Worm (Caenorhabditis elegans): Measurements from ENCODE around the gene gcy-34.

The gcy-34 gene

DNA sequence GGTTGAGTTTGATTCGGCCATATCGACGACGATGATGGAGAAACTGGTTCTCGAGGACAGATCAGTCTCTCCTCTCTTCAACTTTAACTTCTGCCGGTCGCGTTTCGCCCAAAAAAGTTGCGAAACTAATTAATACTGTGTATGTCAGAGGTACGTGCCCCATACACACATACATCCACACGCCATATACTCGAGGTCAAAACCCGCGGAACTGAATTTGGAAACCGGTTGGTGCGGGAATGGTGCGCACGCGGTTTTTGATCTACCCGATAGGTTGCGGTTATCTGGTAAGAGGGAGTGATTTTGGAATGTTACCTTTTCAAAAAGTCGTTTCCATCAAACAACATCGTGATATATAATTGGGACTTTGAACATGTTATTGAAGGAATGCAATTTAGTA lies 5.5 kb downstream of the gcy-34 start, which contains the start of gene ifbp-1 (continued):
- TF ChIP-seq dmd-4 (tag; optimal IDR thresholded peaks at IDR 0.05) (no peak), egl-27 (tag; optimal IDR thresholded peaks at IDR 0.05) (peak; percentile 89), unc-55 (GFP tag; optimal IDR thresholded peaks at IDR 0.05) (no peak), nhr-11 (tag; optimal IDR thresholded peaks at IDR 0.05) (no peak), Y55F3AM.14 (GFP tag; optimal IDR thresholded peaks at IDR 0.05) (peak; percentile 0)

DNA sequence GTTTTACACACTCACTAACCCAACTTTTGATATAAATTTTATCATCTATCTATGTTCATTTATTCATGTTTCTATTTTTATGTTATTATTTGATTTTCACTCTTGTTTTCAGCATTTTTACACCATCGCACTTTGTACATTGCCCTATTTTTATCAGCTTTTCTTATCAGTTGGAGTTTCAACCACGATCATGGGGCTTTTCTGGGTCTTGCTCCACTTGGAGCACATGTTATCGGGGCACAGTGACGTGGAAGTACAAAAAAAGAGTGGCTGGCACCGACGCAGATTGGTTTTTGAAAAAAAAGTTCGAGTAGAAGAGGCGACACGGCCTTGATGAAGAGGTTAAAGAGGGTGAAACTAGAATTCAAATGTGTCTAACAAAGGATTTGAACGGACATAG lies 8.6 kb downstream of the gcy-34 start:
- no peak for TF ChIP-seq elt-1 (tag; optimal IDR thresholded peaks at IDR 0.05)
- TF ChIP-seq sma-9 (GFP tag; optimal IDR thresholded peaks at IDR 0.05), result peak; percentile 51
- TF ChIP-seq sma-9 (tag; optimal IDR thresholded peaks at IDR 0.05), result no peak
- TF ChIP-seq sma-3 (GFP tag; optimal IDR thresholded peaks at IDR 0.05), result no peak
- no peak for TF ChIP-seq peb-1 (tag; optimal IDR thresholded peaks at IDR 0.05)
- TF ChIP-seq gmeb-1 (tag; optimal IDR thresholded peaks at IDR 0.05), result peak; percentile 27
- TF ChIP-seq ceh-16 (tag; optimal IDR thresholded peaks at IDR 0.05), result no peak
- TF ChIP-seq lin-39 (tag; optimal IDR thresholded peaks at IDR 0.05), result no peak
- peak; percentile 55 for TF ChIP-seq fos-1 (tag; optimal IDR thresholded peaks at IDR 0.05)
- TF ChIP-seq blmp-1 (tag; optimal IDR thresholded peaks at IDR 0.05; ENCODE audit: insufficient read depth), result no peak
- no peak for TF ChIP-seq nhr-77 (tag; optimal IDR thresholded peaks at IDR 0.05)
- no peak for TF ChIP-seq mbf-1 (tag; optimal IDR thresholded peaks at IDR 0.05)
- TF ChIP-seq crh-2 (tag; optimal IDR thresholded peaks at IDR 0.05), result peak; percentile 85
- TF ChIP-seq F13H6.1 (tag; optimal IDR thresholded peaks at IDR 0.05), result peak; percentile 25
- no peak for TF ChIP-seq nhr-129 (tag; optimal IDR thresholded peaks at IDR 0.05)
- no peak for TF ChIP-seq sem-4 (tag; optimal IDR thresholded peaks at IDR 0.05)
- TF ChIP-seq lin-11 (tag; optimal IDR thresholded peaks at IDR 0.05), result no peak
- TF ChIP-seq lin-13 (GFP tag; optimal IDR thresholded peaks at IDR 0.05), result no peak
- TF ChIP-seq egl-27 (tag; optimal IDR thresholded peaks at IDR 0.05), result no peak

DNA sequence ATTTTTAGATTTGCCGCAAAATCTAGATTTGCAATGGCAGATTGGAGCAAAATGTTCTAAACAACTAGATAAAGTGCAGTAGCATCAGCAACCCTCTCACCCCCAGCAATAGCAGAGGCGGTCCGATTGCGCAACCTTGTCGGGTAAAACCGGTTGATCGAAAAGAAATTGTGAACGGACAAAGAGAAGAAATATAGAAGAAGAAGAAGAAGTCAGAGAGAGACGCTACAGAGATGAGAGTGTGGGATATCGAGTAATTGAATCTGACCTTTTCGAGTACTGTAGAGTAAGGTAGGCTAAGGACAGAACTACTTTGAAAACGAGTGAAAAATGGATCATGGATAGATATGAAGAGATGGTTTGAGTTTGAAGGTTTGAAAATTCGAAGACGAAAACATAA lies 9.8 kb downstream of the gcy-34 start:
- TF ChIP-seq lin-13 (GFP tag; optimal IDR thresholded peaks at IDR 0.05) (peak; percentile 7), ceh-16 (tag; optimal IDR thresholded peaks at IDR 0.05) (peak; percentile 68), blmp-1 (tag; optimal IDR thresholded peaks at IDR 0.05; ENCODE audit: insufficient read depth) (peak; percentile 22), fos-1 (tag; optimal IDR thresholded peaks at IDR 0.05) (peak; percentile 24), F13H6.1 (tag; optimal IDR thresholded peaks at IDR 0.05) (peak; percentile 62), egl-27 (tag; optimal IDR thresholded peaks at IDR 0.05) (peak; percentile 59), lsy-2 (tag; optimal IDR thresholded peaks at IDR 0.05) (peak in 1 of 2 experiments; percentile 15), ztf-11 (tag; optimal IDR thresholded peaks at IDR 0.05) (no peak), nhr-129 (tag; optimal IDR thresholded peaks at IDR 0.05) (peak; percentile 13), peb-1 (tag; optimal IDR thresholded peaks at IDR 0.05) (no peak), nhr-25 (tag; optimal IDR thresholded peaks at IDR 0.05) (peak; percentile 79), nhr-12 (tag; optimal IDR thresholded peaks at IDR 0.05) (no peak), alr-1 (tag; optimal IDR thresholded peaks at IDR 0.05) (no peak), sma-3 (GFP tag; optimal IDR thresholded peaks at IDR 0.05) (peak; percentile 17), nhr-11 (tag; optimal IDR thresholded peaks at IDR 0.05) (no peak), sma-9 (GFP tag; optimal IDR thresholded peaks at IDR 0.05) (peak; percentile 43), sma-9 (tag; optimal IDR thresholded peaks at IDR 0.05) (no peak)

- TF ChIP-seq sem-4 (tag; optimal IDR thresholded peaks at IDR 0.05) (peak; percentile 45), lin-13 (GFP tag; optimal IDR thresholded peaks at IDR 0.05) (peak; percentile 22), nhr-25 (tag; optimal IDR thresholded peaks at IDR 0.05) (peak; percentile 84), sma-3 (GFP tag; optimal IDR thresholded peaks at IDR 0.05) (peak; percentile 50), lin-39 (tag; optimal IDR thresholded peaks at IDR 0.05) (no peak), C34F6.9 (tag; optimal IDR thresholded peaks at IDR 0.05) (no peak), F13H6.1 (tag; optimal IDR thresholded peaks at IDR 0.05) (peak; percentile 30), egl-27 (tag; optimal IDR thresholded peaks at IDR 0.05) (peak; percentile 62), snpc-4 (tag; optimal IDR thresholded peaks at IDR 0.05) (no peak), unc-55 (GFP tag; optimal IDR thresholded peaks at IDR 0.05) (no peak), blmp-1 (tag; optimal IDR thresholded peaks at IDR 0.05; ENCODE audit: insufficient read depth) (peak; percentile 15), nhr-23 (tag; optimal IDR thresholded peaks at IDR 0.05) (no peak), ceh-82 (tag; optimal IDR thresholded peaks at IDR 0.05) (no peak), ztf-1 (GFP tag; conservative IDR thresholded peaks at IDR 0.05) (no peak), skn-1 (tag; optimal IDR thresholded peaks at IDR 0.05) (no peak), unc-62 (GFP tag; optimal IDR thresholded peaks at IDR 0.05) (no peak), nhr-237 (tag; optimal IDR thresholded peaks at IDR 0.05) (no peak), mbf-1 (tag; optimal IDR thresholded peaks at IDR 0.05) (no peak), crh-2 (tag; optimal IDR thresholded peaks at IDR 0.05) (peak; percentile 58), unc-39 (tag; optimal IDR thresholded peaks at IDR 0.05) (no peak), ztf-11 (tag; optimal IDR thresholded peaks at IDR 0.05) (no peak), sma-9 (GFP tag; optimal IDR thresholded peaks at IDR 0.05) (peak; percentile 62), sma-9 (tag; optimal IDR thresholded peaks at IDR 0.05) (no peak), lsy-2 (tag; optimal IDR thresholded peaks at IDR 0.05) (peak in 1 of 2 experiments; percentile 3), nhr-129 (tag; optimal IDR thresholded peaks at IDR 0.05) (peak; percentile 13), nhr-6 (tag; optimal IDR thresholded peaks at IDR 0.05) (no peak), elt-1 (tag; optimal IDR thresholded peaks at IDR 0.05) (no peak), fos-1 (tag; optimal IDR thresholded peaks at IDR 0.05) (peak; percentile 37), zag-1 (tag; optimal IDR thresholded peaks at IDR 0.05) (no peak), ceh-16 (tag; optimal IDR thresholded peaks at IDR 0.05) (peak; percentile 70), alr-1 (tag; optimal IDR thresholded peaks at IDR 0.05) (no peak), nhr-12 (tag; optimal IDR thresholded peaks at IDR 0.05) (no peak), mab-5 (tag; optimal IDR thresholded peaks at IDR 0.05) (no peak), R02D3.7 (tag; optimal IDR thresholded peaks at IDR 0.05) (no peak), ZK546.5 (tag; optimal IDR thresholded peaks at IDR 0.05) (no peak), lin-11 (tag; optimal IDR thresholded peaks at IDR 0.05) (no peak), mdl-1 (tag; optimal IDR thresholded peaks at IDR 0.05) (no peak), peb-1 (tag; optimal IDR thresholded peaks at IDR 0.05) (no peak)
Observed at ce11 chrV:13374532-13374931, 11.2 kb downstream of the gcy-34 start.

Measured in whole organism, L2 larva.